Worm (Caenorhabditis elegans) whole organism, L2 larva: ENCODE results near the gene srj-6.

Experiments used
- aly-2 ChIP-seq: fragments of 150-350 bp; optimal IDR thresholded peaks from 2 replicates; lab custom pipeline; 2014; ENCODE audit warnings: missing biosample characterization, missing genetic modification characterization
- peb-1 ChIP-seq: fragments of 150-350 bp; optimal IDR thresholded peaks from 2 replicates; lab custom pipeline; 2014; ENCODE audit warnings: missing biosample characterization, missing genetic modification characterization

DNA sequence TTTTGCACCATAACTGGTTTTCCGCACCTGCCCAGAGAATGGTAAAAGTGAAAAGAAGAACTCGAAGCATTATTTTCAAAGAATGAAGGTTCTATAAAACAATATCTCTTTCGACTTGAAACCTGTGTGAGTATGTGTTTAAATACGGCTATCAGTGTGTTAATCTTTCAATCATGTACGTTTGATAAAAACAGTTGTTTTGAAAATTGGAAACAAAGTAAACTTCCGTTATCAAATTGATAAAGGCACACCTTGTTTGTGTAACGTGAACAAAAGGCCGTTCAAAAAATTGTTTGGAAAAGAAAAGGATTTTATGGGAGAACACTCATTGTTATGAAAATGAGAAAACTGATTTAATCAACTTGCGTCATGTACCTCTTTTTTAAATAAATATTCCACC is 28.0 kb downstream of the srj-6 start, which contains the start of gene F48G7.7:
- TF ChIP-seq peb-1 (tag; lab: Kevin White, UChicago) (no peak), aly-2 (no peak)
